Worm (Caenorhabditis elegans): ENCODE results near the gene F40F8.12.

ce11 chrII:11103052-11103451 lies 26.6 kb upstream of the F40F8.12 start:
- TF ChIP-seq him-1 (tag; optimal IDR thresholded peaks at IDR 0.05) (no peak), dao-5 (tag; optimal IDR thresholded peaks at IDR 0.05) (no peak)

Data from whole organism, L4/young adult.